Worm (Caenorhabditis elegans): ENCODE measurements around the gene mys-1.

Gene mys-1

DNA sequence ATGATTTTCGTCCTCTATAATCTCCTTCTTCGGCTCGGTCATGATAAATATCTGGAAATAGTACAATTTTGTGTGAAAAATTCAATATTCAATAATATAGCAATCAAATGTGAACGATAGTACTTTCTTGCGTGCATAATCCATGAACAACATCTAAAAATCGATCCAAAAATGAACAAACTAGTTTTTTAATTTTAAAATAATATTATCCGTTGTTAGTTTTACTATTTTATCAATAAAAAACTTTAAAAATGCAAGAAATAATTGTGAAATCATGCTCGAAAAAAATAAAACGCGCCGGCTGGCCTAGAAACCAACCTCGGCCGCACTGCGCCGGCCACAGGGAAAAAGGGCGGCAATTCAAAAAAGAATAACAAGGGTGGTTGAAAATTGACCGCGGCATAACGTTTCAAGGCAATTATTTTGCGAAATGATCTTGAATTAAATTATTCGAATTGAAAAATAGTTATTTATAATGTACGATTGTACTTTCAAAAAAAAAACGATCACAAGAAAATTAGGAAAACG lies at the start of gene mys-1:
Gene mys-1 (minus strand): TSS at position 51 of the 528 bp plus-strand sequence.
- no peak for TF ChIP-seq madf-5 (GFP tag; IDR thresholded peaks at IDR 0.05)
- no peak for TF ChIP-seq nhr-237 (tag; optimal IDR thresholded peaks at IDR 0.05)
- no peak for TF ChIP-seq jun-1 (tag; optimal IDR thresholded peaks at IDR 0.05)
- no peak for TF ChIP-seq daf-12 (tag; optimal IDR thresholded peaks at IDR 0.05)
- no peak for TF ChIP-seq F10B5.3 (tag; optimal IDR thresholded peaks at IDR 0.05)
- TF ChIP-seq nhr-102 (tag; optimal IDR thresholded peaks at IDR 0.05): peak; percentile 34
- no peak for TF ChIP-seq Y48G9A.11 (GFP tag; IDR thresholded peaks at IDR 0.05)
- TF ChIP-seq F44E2.7 (GFP tag; IDR thresholded peaks at IDR 0.05): no peak
- TF ChIP-seq Y105C5A.15 (GFP tag; IDR thresholded peaks at IDR 0.05): no peak
- no peak for TF ChIP-seq zfp-2 (tag; optimal IDR thresholded peaks at IDR 0.05)
- peak; percentile 93 for TF ChIP-seq dpl-1 (GFP tag; optimal IDR thresholded peaks at IDR 0.05)
- TF ChIP-seq rbr-2 (tag; optimal IDR thresholded peaks at IDR 0.05): peak; percentile 30
- no peak for TF ChIP-seq nhr-11 (tag; optimal IDR thresholded peaks at IDR 0.05)
- TF ChIP-seq unc-39 (tag; optimal IDR thresholded peaks at IDR 0.05): no peak
- no peak for TF ChIP-seq ceh-20 (GFP tag; IDR thresholded peaks at IDR 0.05)
- no peak for TF ChIP-seq D1046.2 (GFP tag; IDR thresholded peaks at IDR 0.05)
- TF ChIP-seq nhr-111 (GFP tag; optimal IDR thresholded peaks at IDR 0.05): no peak
- peak; percentile 66; the same call in 1 of the 2 replicates for TF ChIP-seq ZK337.2 (GFP tag; IDR thresholded peaks at IDR 0.05)
- TF ChIP-seq ama-1 (optimal IDR thresholded peaks at IDR 0.05): no peak
- TF ChIP-seq sdz-12 (GFP tag; optimal IDR thresholded peaks at IDR 0.05): no peak
- TF ChIP-seq lir-3 (tag; optimal IDR thresholded peaks at IDR 0.05): no peak
- no peak for TF ChIP-seq lin-1 (GFP tag; IDR thresholded peaks at IDR 0.05)
- no peak for TF ChIP-seq vab-7 (GFP tag; IDR thresholded peaks at IDR 0.05)
- peak; percentile 66; the same call in 1 of the 2 replicates for TF ChIP-seq dmd-9 (GFP tag; IDR thresholded peaks at IDR 0.05)
- TF ChIP-seq lin-29 (GFP tag; IDR thresholded peaks at IDR 0.05): no peak
- TF ChIP-seq nhr-76 (tag; optimal IDR thresholded peaks at IDR 0.05): no peak
- no peak for TF ChIP-seq madf-9 (GFP tag; conservative IDR thresholded peaks at IDR 0.05)
- TF ChIP-seq nhr-28 (tag; optimal IDR thresholded peaks at IDR 0.05): no peak
- TF ChIP-seq dmd-8 (GFP tag; IDR thresholded peaks at IDR 0.05): no peak
- no peak for TF ChIP-seq hmg-1.1 (GFP tag; IDR thresholded peaks at IDR 0.05)
- peak; percentile 98 for TF ChIP-seq mes-2 (tag; optimal IDR thresholded peaks at IDR 0.05; ENCODE audit: poor library complexity, severe bottlenecking)
- TF ChIP-seq unc-130 (GFP tag; optimal IDR thresholded peaks at IDR 0.05): peak; percentile 76
- no peak for TF ChIP-seq lim-7 (GFP tag; IDR thresholded peaks at IDR 0.05)
- TF ChIP-seq nhr-6 (tag; optimal IDR thresholded peaks at IDR 0.05): no peak
- no peak for TF ChIP-seq daf-8 (GFP tag; IDR thresholded peaks at IDR 0.05)
- TF ChIP-seq skn-1 (tag; optimal IDR thresholded peaks at IDR 0.05): no peak
- peak; percentile 29 for TF ChIP-seq hlh-30 (tag; optimal IDR thresholded peaks at IDR 0.05; ENCODE audit: insufficient read depth)
- no peak for TF ChIP-seq ztf-7 (tag; optimal IDR thresholded peaks at IDR 0.05)
- TF ChIP-seq gei-8 (GFP tag; optimal IDR thresholded peaks at IDR 0.05): no peak
- no peak for TF ChIP-seq egl-27 (tag; optimal IDR thresholded peaks at IDR 0.05)
- no peak for TF ChIP-seq nhr-48 (tag; optimal IDR thresholded peaks at IDR 0.05)
- no peak for TF ChIP-seq T20F7.1 (GFP tag; optimal IDR thresholded peaks at IDR 0.05)
- TF ChIP-seq tag-97 (GFP tag; IDR thresholded peaks at IDR 0.05): no peak
- TF ChIP-seq lin-39 (tag; optimal IDR thresholded peaks at IDR 0.05): no peak
- no peak for TF ChIP-seq arid-1 (GFP tag; conservative IDR thresholded peaks at IDR 0.05)
- peak; percentile 10 for TF ChIP-seq dve-1 (tag; optimal IDR thresholded peaks at IDR 0.05; ENCODE audit: insufficient read depth)
- no peak for TF ChIP-seq ceh-32 (tag; optimal IDR thresholded peaks at IDR 0.05; ENCODE audit: poor library complexity)
- TF ChIP-seq attf-4 (tag; optimal IDR thresholded peaks at IDR 0.05): no peak
- TF ChIP-seq php-3 (GFP tag; IDR thresholded peaks at IDR 0.05): no peak
- TF ChIP-seq F37D6.2 (tag; optimal IDR thresholded peaks at IDR 0.05): no peak
- no peak for TF ChIP-seq Y75B8A.6 (GFP tag; IDR thresholded peaks at IDR 0.05)
- TF ChIP-seq aha-1 (tag): no peak
- no peak for TF ChIP-seq nhr-41 (GFP tag; IDR thresholded peaks at IDR 0.05)

All from whole organism, L4 larva.